Fruit fly (Drosophila melanogaster) whole organism, embryonic: ENCODE data around the gene Sfp87B.
A peak's percentile ranks its signal among the peaks of the same experiment; 100 is the strongest.

ENCODE experiments used
- Ada2b ChIP-seq: fragments of 200-800 bp; sonication (Bioruptor generic); IDR thresholded peaks from 2 replicates; pipeline ENCODE4 v1.3.6; 2022; ENCODE audit warnings: missing biosample characterization, missing genetic modification characterization
- Asciz ChIP-seq: fragments of 200-800 bp; sonication (Bioruptor generic); optimal IDR thresholded peaks from 2 replicates; lab custom pipeline; 2017; ENCODE audit warnings: missing biosample characterization, mild to moderate bottlenecking, missing genetic modification characterization, missing genetic modification reagents
- Bdp1 ChIP-seq: fragments of 200-800 bp; sonication (Bioruptor generic); optimal IDR thresholded peaks from 3 replicates; lab custom pipeline; 2016; ENCODE audit warnings: missing biosample characterization, missing genetic modification characterization
- Blimp-1 ChIP-seq: fragments of 200-800 bp; sonication (Bioruptor generic); optimal IDR thresholded peaks from 3 replicates; lab custom pipeline; 2018; ENCODE audit warnings: missing biosample characterization, missing genetic modification characterization, mild to moderate bottlenecking, moderate library complexity, missing genetic modification reagents
- CG11504 ChIP-seq: fragments of 200-800 bp; sonication (Bioruptor generic); optimal IDR thresholded peaks from 3 replicates; lab custom pipeline; 2019; ENCODE audit warnings: missing biosample characterization, mild to moderate bottlenecking, missing genetic modification characterization, moderate library complexity
- CG11723 ChIP-seq: fragments of 200-800 bp; sonication (Bioruptor generic); optimal IDR thresholded peaks from 2 replicates; lab custom pipeline; 2017; ENCODE audit warnings: missing biosample characterization, mild to moderate bottlenecking, missing genetic modification characterization
- CG13424 ChIP-seq: fragments of 200-800 bp; sonication (Bioruptor generic); optimal IDR thresholded peaks from 2 replicates; lab custom pipeline; 2019; ENCODE audit warnings: missing biosample characterization, mild to moderate bottlenecking, missing genetic modification characterization, moderate library complexity
- CG1647 ChIP-seq: fragments of 200-800 bp; sonication (Bioruptor generic); optimal IDR thresholded peaks from 3 replicates; lab custom pipeline; 2016; ENCODE audit warnings: missing biosample characterization, missing genetic modification characterization
- CG16779 ChIP-seq: fragments of 200-800 bp; sonication (Bioruptor generic); IDR thresholded peaks from 2 replicates; pipeline ENCODE4 v1.3.6; 2022; ENCODE audit warnings: missing biosample characterization, missing genetic modification characterization
- CG16815 ChIP-seq: fragments of 200-800 bp; sonication (Bioruptor generic); optimal IDR thresholded peaks from 3 replicates; lab custom pipeline; 2017; ENCODE audit warnings: missing biosample characterization, mild to moderate bottlenecking, missing genetic modification characterization
- CG17186 ChIP-seq: fragments of 200-800 bp; sonication (Bioruptor generic); optimal IDR thresholded peaks from 3 replicates; lab custom pipeline; 2017; ENCODE audit warnings: missing biosample characterization, missing genetic modification reagents, missing genetic modification characterization
- CG17361 ChIP-seq: fragments of 200-800 bp; sonication (Bioruptor generic); IDR thresholded peaks from 3 replicates; pipeline ENCODE4 v1.3.6; 2022; ENCODE audit warnings: missing biosample characterization, missing genetic modification characterization
- CG2120 ChIP-seq: fragments of 200-800 bp; sonication (Bioruptor generic); optimal IDR thresholded peaks from 3 replicates; lab custom pipeline; 2016; ENCODE audit warnings: missing biosample characterization, missing genetic modification characterization
- CG2129 ChIP-seq: fragments of 200-800 bp; sonication (Bioruptor generic); IDR thresholded peaks from 2 replicates; pipeline ENCODE4 v1.3.6; 2022; ENCODE audit warnings: missing biosample characterization, missing genetic modification characterization; ENCODE audit not compliant: partially characterized antibody
- CG30403 ChIP-seq: fragments of 200-800 bp; sonication (Bioruptor generic); optimal IDR thresholded peaks from 3 replicates; lab custom pipeline; 2016; ENCODE audit warnings: missing biosample characterization, missing genetic modification characterization
- CG31388 ChIP-seq: fragments of 200-800 bp; sonication (Bioruptor generic); optimal IDR thresholded peaks from 2 replicates; lab custom pipeline; 2016; ENCODE audit warnings: missing biosample characterization, missing genetic modification characterization
- CG31441 ChIP-seq: fragments of 200-800 bp; sonication (Bioruptor generic); IDR thresholded peaks from 2 replicates; pipeline ENCODE4 v1.3.6; 2022; ENCODE audit warnings: missing biosample characterization, missing genetic modification characterization
- CG3407 ChIP-seq: fragments of 200-800 bp; sonication (Bioruptor generic); optimal IDR thresholded peaks from 2 replicates; lab custom pipeline; 2018; ENCODE audit warnings: missing biosample characterization, mild to moderate bottlenecking, missing genetic modification characterization
- CG4424 ChIP-seq: fragments of 200-800 bp; sonication (Bioruptor generic); optimal IDR thresholded peaks from 3 replicates; lab custom pipeline; 2016; ENCODE audit warnings: missing biosample characterization, missing genetic modification characterization
- CG5180 ChIP-seq: fragments of 200-800 bp; sonication (Bioruptor generic); optimal IDR thresholded peaks from 3 replicates; lab custom pipeline; 2017; ENCODE audit warnings: missing biosample characterization, missing genetic modification characterization, mild to moderate bottlenecking, moderate library complexity, missing genetic modification reagents
- CG5245 ChIP-seq: fragments of 200-800 bp; sonication (Bioruptor generic); optimal IDR thresholded peaks from 3 replicates; lab custom pipeline; 2016; ENCODE audit warnings: missing biosample characterization, missing genetic modification characterization
- CG5953 ChIP-seq: fragments of 200-800 bp; sonication (Bioruptor generic); IDR thresholded peaks from 2 replicates; pipeline ENCODE4 v1.3.6; 2022; ENCODE audit warnings: missing biosample characterization, missing genetic modification characterization
- CG9797 ChIP-seq: fragments of 200-800 bp; sonication (Bioruptor generic); optimal IDR thresholded peaks from 3 replicates; lab custom pipeline; 2018; ENCODE audit warnings: missing biosample characterization, mild to moderate bottlenecking, missing genetic modification characterization
- Chrac-16 ChIP-seq: fragments of 200-800 bp; sonication (Bioruptor generic); optimal IDR thresholded peaks from 3 replicates; lab custom pipeline; 2016; ENCODE audit warnings: missing biosample characterization, missing genetic modification characterization
- D ChIP-seq, 2 experiments: fragments of 200-800 bp in 1 of 2; fragments of >200 bp in 1 of 2; sonication (Bioruptor generic) in 1 of 2; optimal IDR thresholded peaks; 2 replicates in 1 of 2; 3 replicates in 1 of 2; lab custom pipeline; 2017; ENCODE audit warnings: mild to moderate bottlenecking in 1 of 2, missing biosample characterization in 1 of 2, missing genetic modification characterization in 1 of 2, missing genetic modification reagents in 1 of 2
- Dp ChIP-seq: fragments of 200-800 bp; sonication (Bioruptor generic); optimal IDR thresholded peaks from 2 replicates; lab custom pipeline; 2018; ENCODE audit warnings: missing biosample characterization, mild to moderate bottlenecking, missing genetic modification characterization, moderate library complexity
- E2f1 ChIP-seq: fragments of 200-800 bp; sonication (Bioruptor generic); IDR thresholded peaks from 2 replicates; pipeline ENCODE4 v1.3.6; 2022; ENCODE audit warnings: missing biosample characterization, missing genetic modification characterization
- ERR ChIP-seq: fragments of 200-800 bp; sonication (Bioruptor generic); optimal IDR thresholded peaks from 2 replicates; lab custom pipeline; 2016; ENCODE audit warnings: missing biosample characterization, missing genetic modification characterization
- Fer2 ChIP-seq: fragments of 200-800 bp; sonication (Bioruptor generic); optimal IDR thresholded peaks from 2 replicates; lab custom pipeline; 2018; ENCODE audit warnings: missing biosample characterization, mild to moderate bottlenecking, missing genetic modification characterization, moderate library complexity
- HLH54F ChIP-seq: fragments of 200-800 bp; sonication (Bioruptor generic); optimal IDR thresholded peaks from 3 replicates; lab custom pipeline; 2016; ENCODE audit warnings: missing biosample characterization, missing genetic modification characterization
- NC2α ChIP-seq: fragments of 200-800 bp; sonication (Bioruptor generic); optimal IDR thresholded peaks from 2 replicates; lab custom pipeline; 2016; ENCODE audit warnings: missing biosample characterization, missing genetic modification characterization
- PHDP ChIP-seq: fragments of 200-800 bp; sonication (Bioruptor generic); optimal IDR thresholded peaks from 3 replicates; lab custom pipeline; 2018; ENCODE audit warnings: missing biosample characterization, mild to moderate bottlenecking, missing genetic modification characterization, moderate library complexity
- Poxn ChIP-seq: fragments of 200-800 bp; sonication (Bioruptor generic); IDR thresholded peaks from 2 replicates; pipeline ENCODE4 v1.3.6; 2022; ENCODE audit warnings: missing biosample characterization, missing genetic modification characterization
- Rx ChIP-seq: fragments of 200-800 bp; sonication (Bioruptor generic); IDR thresholded peaks from 2 replicates; pipeline ENCODE4 v1.3.6; 2022; ENCODE audit warnings: missing biosample characterization, missing genetic modification characterization
- Sry-β ChIP-seq: fragments of 200-800 bp; sonication (Bioruptor generic); optimal IDR thresholded peaks from 2 replicates; lab custom pipeline; 2018; ENCODE audit warnings: missing biosample characterization, mild to moderate bottlenecking, missing genetic modification characterization, moderate library complexity
- ci ChIP-seq: fragments of 200-800 bp; sonication (Bioruptor generic); IDR thresholded peaks from 3 replicates; pipeline ENCODE4 v1.3.6; 2022; ENCODE audit warnings: missing biosample characterization, missing genetic modification characterization
- dimm ChIP-seq: fragments of 200-800 bp; sonication (Bioruptor generic); IDR thresholded peaks from 2 replicates; pipeline ENCODE4 v1.3.6; 2022; ENCODE audit warnings: missing biosample characterization, missing genetic modification characterization
- disco-r ChIP-seq: fragments of 200-800 bp; sonication (Bioruptor generic); optimal IDR thresholded peaks from 2 replicates; lab custom pipeline; 2016; ENCODE audit warnings: missing biosample characterization, missing genetic modification characterization
- dpn ChIP-seq, 2 experiments: fragments of 200-800 bp; sonication (Bioruptor generic); optimal IDR thresholded peaks; 3 replicates each; lab custom pipeline; 2016; ENCODE audit warnings: missing biosample characterization in 2 of 2, missing genetic modification characterization in 2 of 2
- ftz-f1 ChIP-seq: fragments of 200-800 bp; sonication (Bioruptor generic); optimal IDR thresholded peaks from 2 replicates; lab custom pipeline; 2016; ENCODE audit warnings: missing biosample characterization, missing genetic modification characterization
- h ChIP-seq: fragments of >200 bp; optimal IDR thresholded peaks from 2 replicates; lab custom pipeline; 2017
- jumu ChIP-seq: fragments of 200-800 bp; sonication (Bioruptor generic); optimal IDR thresholded peaks from 3 replicates; lab custom pipeline; 2016; ENCODE audit warnings: missing biosample characterization, missing genetic modification characterization
- ken ChIP-seq: fragments of 200-800 bp; sonication (Bioruptor generic); IDR thresholded peaks from 3 replicates; pipeline ENCODE4 v1.3.6; 2022; ENCODE audit warnings: missing biosample characterization, missing genetic modification characterization
- lmd ChIP-seq: fragments of 200-800 bp; sonication (Bioruptor generic); IDR thresholded peaks from 2 replicates; pipeline ENCODE4 v1.3.6; 2022; ENCODE audit warnings: missing biosample characterization, missing genetic modification characterization
- pan ChIP-seq, 4 experiments: fragments of >200 bp in 3 of 4; fragments of 200-800 bp in 1 of 4; sonication (Bioruptor generic) in 1 of 4; optimal IDR thresholded peaks in 3 of 4; IDR thresholded peaks in 1 of 4; 2 replicates each; pipeline versions ENCODE4 v1.3.6 to Lab custom; 2017 to 2022; ENCODE audit warnings: missing biosample characterization in 2 of 4, missing genetic modification characterization in 2 of 4, mixed read lengths in 1 of 4
- pb ChIP-seq: fragments of 200-800 bp; sonication (Bioruptor generic); optimal IDR thresholded peaks from 3 replicates; lab custom pipeline; 2016; ENCODE audit warnings: missing biosample characterization, missing genetic modification characterization
- peb ChIP-seq: fragments of 200-800 bp; sonication (Bioruptor generic); IDR thresholded peaks from 2 replicates; pipeline ENCODE4 v1.3.6; 2022; ENCODE audit warnings: missing biosample characterization, missing genetic modification characterization
- pzg ChIP-seq: fragments of 200-800 bp; sonication (Bioruptor generic); optimal IDR thresholded peaks from 3 replicates; lab custom pipeline; 2018; ENCODE audit warnings: missing biosample characterization, mild to moderate bottlenecking, missing genetic modification characterization, moderate library complexity
- sd ChIP-seq: fragments of 200-800 bp; sonication (Bioruptor generic); optimal IDR thresholded peaks from 3 replicates; lab custom pipeline; 2018; ENCODE audit warnings: missing biosample characterization, mild to moderate bottlenecking, missing genetic modification characterization, moderate library complexity
- trem ChIP-seq: fragments of 200-800 bp; optimal IDR thresholded peaks from 3 replicates; lab custom pipeline; 2019; ENCODE audit warnings: missing biosample characterization, mild to moderate bottlenecking, missing genetic modification characterization, moderate library complexity
- z ChIP-seq: fragments of 200-800 bp; sonication (Bioruptor generic); IDR thresholded peaks from 3 replicates; pipeline ENCODE4 v1.3.6; 2022; ENCODE audit warnings: missing biosample characterization, missing genetic modification characterization

Gene Sfp87B

DNA sequence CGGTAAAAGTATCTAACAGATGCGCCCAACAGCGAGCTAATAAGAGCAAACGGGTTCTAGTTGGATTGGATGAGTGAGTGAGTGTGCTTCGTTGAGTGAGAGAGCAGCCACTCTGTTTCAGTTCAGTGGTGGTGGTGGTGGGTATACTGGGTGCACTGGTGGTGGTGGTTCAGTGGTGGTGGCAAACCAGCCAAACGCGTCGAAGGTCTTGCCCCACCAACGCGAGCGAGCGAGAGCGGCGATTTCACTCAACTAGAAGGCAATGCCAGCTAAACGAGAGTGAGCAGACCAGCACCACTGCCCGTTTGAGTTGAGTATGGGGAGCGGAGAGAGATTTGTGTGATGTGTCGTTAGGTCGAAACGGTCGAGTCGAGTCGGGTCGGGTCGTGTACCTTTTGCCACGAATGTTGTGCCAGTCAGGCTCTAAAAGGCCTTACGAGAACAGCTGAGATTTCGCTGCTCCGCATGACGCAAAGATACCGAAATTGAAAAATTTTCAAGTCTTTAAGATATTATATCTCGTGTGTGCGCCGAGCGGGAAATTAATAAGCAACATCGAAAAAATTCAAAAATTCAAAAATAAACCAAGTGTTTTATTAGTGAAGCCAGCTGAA is 7.9 kb downstream of the Sfp87B start (continued):
- peak; percentile 67 for TF ChIP-seq CG5180 (GFP tag; lab: Kevin White, UChicago)
- no peak for TF ChIP-seq CG11504 (tag; lab: Kevin White, UChicago)
- TF ChIP-seq E2f1 (GFP tag; lab: Robert Waterston, UW), result no peak
- no peak for TF ChIP-seq NC2α (GFP tag; lab: Kevin White, UChicago)
- no peak for TF ChIP-seq CG31388
- no peak for TF ChIP-seq CG13424 (tag; lab: Kevin White, UChicago)
- no peak for TF ChIP-seq pzg (GFP tag; lab: Kevin White, UChicago)
- no peak for TF ChIP-seq CG16779 (GFP tag; lab: Robert Waterston, UW)
- TF ChIP-seq dpn (GFP tag; optimal IDR thresholded peaks at IDR 0.05; lab: Kevin White, UChicago), result no peak
- TF ChIP-seq ftz-f1 (GFP tag; lab: Kevin White, UChicago), result peak; percentile 93
- TF ChIP-seq disco-r (GFP tag; lab: Kevin White, UChicago), result no peak
- TF ChIP-seq ken (GFP tag; lab: Robert Waterston, UW), result no peak
- TF ChIP-seq sd (tag; lab: Kevin White, UChicago), result no peak
- TF ChIP-seq ci, result peak; percentile 22; the same call in 1 of the 3 replicates
- TF ChIP-seq CG16815 (GFP tag; lab: Kevin White, UChicago), result no peak
- peak; percentile 53 for TF ChIP-seq ERR (GFP tag; lab: Kevin White, UChicago)
- TF ChIP-seq pan (optimal IDR thresholded peaks at IDR 0.05; lab: Kevin White, UChicago), result no peak
- no peak for TF ChIP-seq pan (GFP tag; optimal IDR thresholded peaks at IDR 0.05 in 1 of 2, IDR thresholded peaks at IDR 0.05 in 1 of 2)
- TF ChIP-seq CG17361, result no peak
- TF ChIP-seq z (GFP tag; lab: Robert Waterston, UW), result peak; percentile 100
- TF ChIP-seq Chrac-16 (GFP tag; lab: Kevin White, UChicago), result no peak
- no peak for TF ChIP-seq h
- no peak for TF ChIP-seq Fer2 (tag; lab: Kevin White, UChicago)
- TF ChIP-seq CG5245, result no peak
- TF ChIP-seq CG2120 (GFP tag; lab: Kevin White, UChicago), result no peak
- no peak for TF ChIP-seq peb (GFP tag; lab: Robert Waterston, UW)
- TF ChIP-seq CG30403 (GFP tag; lab: Kevin White, UChicago), result no peak
- no peak for TF ChIP-seq CG1647 (GFP tag; lab: Kevin White, UChicago)
- no peak for TF ChIP-seq Dp (GFP tag; lab: Kevin White, UChicago)
- TF ChIP-seq dimm, result no peak
- no peak for TF ChIP-seq CG5953 (GFP tag; lab: Robert Waterston, UW)
- TF ChIP-seq Rx (GFP tag; lab: Robert Waterston, UW), result no peak
- no peak for TF ChIP-seq jumu (GFP tag; lab: Kevin White, UChicago)
- TF ChIP-seq Ada2b (GFP tag; lab: Robert Waterston, UW), result no peak
- no peak for TF ChIP-seq CG4424 (GFP tag; lab: Kevin White, UChicago)
- TF ChIP-seq D (optimal IDR thresholded peaks at IDR 0.05; lab: Kevin White, UChicago), result peak; percentile 4
- TF ChIP-seq D (GFP tag; optimal IDR thresholded peaks at IDR 0.05; lab: Kevin White, UChicago), result no peak
- no peak for TF ChIP-seq CG17186
- TF ChIP-seq CG9797, result no peak
- TF ChIP-seq Poxn (GFP tag; lab: Robert Waterston, UW), result no peak
- TF ChIP-seq Bdp1 (GFP tag; lab: Kevin White, UChicago), result no peak
- TF ChIP-seq trem, result no peak
- TF ChIP-seq Asciz (GFP tag; lab: Kevin White, UChicago), result no peak
- no peak for TF ChIP-seq CG2129 (GFP tag; lab: Robert Waterston, UW)
- TF ChIP-seq CG31441 (GFP tag; lab: Robert Waterston, UW), result no peak
- TF ChIP-seq pb (GFP tag; lab: Kevin White, UChicago), result no peak
- no peak for TF ChIP-seq lmd
- no peak for TF ChIP-seq CG3407
- no peak for TF ChIP-seq PHDP (tag; lab: Kevin White, UChicago)
- TF ChIP-seq HLH54F, result no peak
- TF ChIP-seq Sry-β (GFP tag; lab: Kevin White, UChicago), result no peak
- TF ChIP-seq CG11723 (GFP tag; lab: Kevin White, UChicago), result no peak
- TF ChIP-seq Blimp-1 (GFP tag; lab: Kevin White, UChicago), result no peak
